Fruit fly (Drosophila melanogaster) whole organism, embryonic: ENCODE measurements around the gene Kaz1-ORFB.
A peak's percentile ranks its signal among the peaks of the same experiment; 100 is the strongest.

Source experiments
- Bgb ChIP-seq: fragments of 200-800 bp; sonication (Bioruptor generic); IDR thresholded peaks from 2 replicates; pipeline ENCODE4 v1.3.6; 2022; ENCODE audit warnings: missing biosample characterization, missing genetic modification characterization; ENCODE audit not compliant: partially characterized antibody
- BtbVII ChIP-seq: fragments of 200-800 bp; sonication (Bioruptor generic); optimal IDR thresholded peaks from 3 replicates; lab custom pipeline; 2017; ENCODE audit warnings: missing biosample characterization, mild to moderate bottlenecking, missing genetic modification characterization
- CG10979 ChIP-seq: fragments of 200-800 bp; sonication (Bioruptor generic); optimal IDR thresholded peaks from 2 replicates; lab custom pipeline; 2018; ENCODE audit warnings: missing biosample characterization, mild to moderate bottlenecking, missing genetic modification characterization, moderate library complexity
- CG12071 ChIP-seq: fragments of 200-800 bp; sonication (Bioruptor generic); optimal IDR thresholded peaks from 3 replicates; lab custom pipeline; 2018; ENCODE audit warnings: missing biosample characterization, mild to moderate bottlenecking, missing genetic modification characterization
- CG1233 ChIP-seq: fragments of 200-800 bp; sonication (Bioruptor generic); optimal IDR thresholded peaks from 4 replicates; lab custom pipeline; 2018; ENCODE audit warnings: missing biosample characterization, mild to moderate bottlenecking, missing genetic modification characterization
- CG12659 ChIP-seq: fragments of 200-800 bp; sonication (Bioruptor generic); optimal IDR thresholded peaks from 3 replicates; lab custom pipeline; 2017; ENCODE audit warnings: mild to moderate bottlenecking, missing biosample characterization, missing genetic modification reagents, missing genetic modification characterization
- CG13123 ChIP-seq: fragments of 200-800 bp; sonication (Bioruptor generic); optimal IDR thresholded peaks from 2 replicates; lab custom pipeline; 2016; ENCODE audit warnings: missing biosample characterization, missing genetic modification characterization
- CG14441 ChIP-seq: fragments of 200-800 bp; sonication (Bioruptor generic); IDR thresholded peaks from 2 replicates; pipeline ENCODE4 v1.3.6; 2022; ENCODE audit warnings: missing biosample characterization, missing genetic modification characterization
- CG15269 ChIP-seq: fragments of 200-800 bp; sonication (Bioruptor generic); optimal IDR thresholded peaks from 2 replicates; lab custom pipeline; 2018; ENCODE audit warnings: missing biosample characterization, mild to moderate bottlenecking, missing genetic modification characterization, moderate library complexity
- CG16779 ChIP-seq: fragments of 200-800 bp; sonication (Bioruptor generic); IDR thresholded peaks from 2 replicates; pipeline ENCODE4 v1.3.6; 2022; ENCODE audit warnings: missing biosample characterization, missing genetic modification characterization
- CG16815 ChIP-seq: fragments of 200-800 bp; sonication (Bioruptor generic); optimal IDR thresholded peaks from 3 replicates; lab custom pipeline; 2017; ENCODE audit warnings: missing biosample characterization, mild to moderate bottlenecking, missing genetic modification characterization
- CG17328 ChIP-seq: fragments of 200-800 bp; sonication (Bioruptor generic); IDR thresholded peaks from 2 replicates; pipeline ENCODE4 v1.3.6; 2022; ENCODE audit warnings: missing biosample characterization, missing genetic modification characterization
- CG17612 ChIP-seq: fragments of 200-800 bp; sonication (Bioruptor generic); IDR thresholded peaks from 2 replicates; pipeline ENCODE4 v1.3.6; 2022; ENCODE audit warnings: missing biosample characterization, missing genetic modification characterization
- CG2129 ChIP-seq: fragments of 200-800 bp; sonication (Bioruptor generic); IDR thresholded peaks from 2 replicates; pipeline ENCODE4 v1.3.6; 2022; ENCODE audit warnings: missing biosample characterization, missing genetic modification characterization; ENCODE audit not compliant: partially characterized antibody
- CG32532 ChIP-seq: fragments of 200-800 bp; sonication (Bioruptor generic); IDR thresholded peaks from 2 replicates; pipeline ENCODE4 v1.3.6; 2022; ENCODE audit warnings: missing biosample characterization, missing genetic modification characterization
- CG3847 ChIP-seq: fragments of 200-800 bp; sonication (Bioruptor generic); IDR thresholded peaks from 2 replicates; pipeline ENCODE4 v1.3.6; 2022; ENCODE audit warnings: missing biosample characterization, missing genetic modification characterization
- CG3995 ChIP-seq: fragments of 200-800 bp; sonication (Bioruptor generic); optimal IDR thresholded peaks from 3 replicates; lab custom pipeline; 2016; ENCODE audit warnings: missing biosample characterization, missing genetic modification characterization
- CG4404 ChIP-seq: fragments of 200-800 bp; sonication (Bioruptor generic); IDR thresholded peaks from 2 replicates; pipeline ENCODE4 v1.3.6; 2022; ENCODE audit warnings: missing biosample characterization, missing genetic modification characterization
- CG4820 ChIP-seq: fragments of 200-800 bp; sonication (Bioruptor generic); optimal IDR thresholded peaks from 3 replicates; lab custom pipeline; 2016; ENCODE audit warnings: missing biosample characterization, missing genetic modification characterization
- CG6654 ChIP-seq: fragments of 200-800 bp; sonication (Bioruptor generic); optimal IDR thresholded peaks from 2 replicates; lab custom pipeline; 2017; ENCODE audit warnings: missing biosample characterization, mild to moderate bottlenecking, missing genetic modification characterization
- D19A ChIP-seq: fragments of 200-800 bp; optimal IDR thresholded peaks from 3 replicates; lab custom pipeline; 2019; ENCODE audit warnings: missing biosample characterization, mild to moderate bottlenecking, missing genetic modification characterization, moderate library complexity
- Dip3 ChIP-seq: fragments of 200-800 bp; sonication (Bioruptor generic); optimal IDR thresholded peaks from 3 replicates; lab custom pipeline; 2016; ENCODE audit warnings: missing biosample characterization, missing genetic modification characterization
- Doc3 ChIP-seq: fragments of 200-800 bp; sonication (Bioruptor generic); IDR thresholded peaks from 3 replicates; pipeline ENCODE4 v1.3.6; 2022; ENCODE audit warnings: missing biosample characterization, missing genetic modification characterization; ENCODE audit not compliant: partially characterized antibody
- Dp ChIP-seq: fragments of 200-800 bp; sonication (Bioruptor generic); optimal IDR thresholded peaks from 2 replicates; lab custom pipeline; 2018; ENCODE audit warnings: missing biosample characterization, mild to moderate bottlenecking, missing genetic modification characterization, moderate library complexity
- E2f1 ChIP-seq: fragments of 200-800 bp; sonication (Bioruptor generic); IDR thresholded peaks from 2 replicates; pipeline ENCODE4 v1.3.6; 2022; ENCODE audit warnings: missing biosample characterization, missing genetic modification characterization
- Gsc ChIP-seq: fragments of 200-800 bp; sonication (Bioruptor generic); IDR thresholded peaks from 2 replicates; pipeline ENCODE4 v1.3.6; 2022; ENCODE audit warnings: missing biosample characterization, missing genetic modification characterization
- Jarid2 ChIP-seq: fragments of 200-800 bp; sonication (Bioruptor generic); optimal IDR thresholded peaks from 3 replicates; lab custom pipeline; 2017; ENCODE audit warnings: mild to moderate bottlenecking, missing biosample characterization, missing genetic modification reagents, missing genetic modification characterization
- Pdp1 ChIP-seq, 2 experiments: fragments of 200-800 bp; sonication (Bioruptor generic); optimal IDR thresholded peaks; 3 replicates each; lab custom pipeline; 2016; ENCODE audit warnings: missing biosample characterization in 2 of 2, missing genetic modification characterization in 2 of 2, mild to moderate bottlenecking in 1 of 2, moderate library complexity in 1 of 2
- Sin3A ChIP-seq: fragments of >200 bp; optimal IDR thresholded peaks from 2 replicates; lab custom pipeline; 2018
- Sox100B ChIP-seq: fragments of 200-800 bp; sonication (Bioruptor generic); optimal IDR thresholded peaks from 3 replicates; lab custom pipeline; 2018; ENCODE audit warnings: missing biosample characterization, mild to moderate bottlenecking, missing genetic modification characterization
- TFAM ChIP-seq: fragments of 200-800 bp; sonication (Bioruptor generic); optimal IDR thresholded peaks from 2 replicates; lab custom pipeline; 2017; ENCODE audit warnings: missing biosample characterization, missing genetic modification characterization, inconsistent platforms
- Xrp1 ChIP-seq: fragments of 200-800 bp; sonication (Bioruptor generic); IDR thresholded peaks from 2 replicates; pipeline ENCODE4 v1.3.6; 2022; ENCODE audit warnings: missing biosample characterization, missing genetic modification characterization
- aop ChIP-seq: fragments of 200-800 bp; sonication (Bioruptor generic); IDR thresholded peaks from 2 replicates; pipeline ENCODE4 v1.3.6; 2022; ENCODE audit warnings: missing biosample characterization, missing genetic modification characterization
- ap ChIP-seq: fragments of 200-800 bp; sonication (Bioruptor generic); IDR thresholded peaks from 2 replicates; pipeline ENCODE4 v1.3.6; 2022; ENCODE audit warnings: missing biosample characterization, missing genetic modification characterization
- bbx ChIP-seq: fragments of 200-800 bp; sonication (Bioruptor generic); IDR thresholded peaks from 2 replicates; pipeline ENCODE4 v1.3.6; 2022; ENCODE audit warnings: missing biosample characterization, missing genetic modification characterization; ENCODE audit not compliant: partially characterized antibody
- bowl ChIP-seq: fragments of 200-800 bp; sonication (Bioruptor generic); IDR thresholded peaks from 2 replicates; pipeline ENCODE4 v1.3.6; 2022; ENCODE audit warnings: missing biosample characterization, missing genetic modification characterization
- bsh ChIP-seq, 2 experiments: fragments of 200-800 bp; sonication (Bioruptor generic); optimal IDR thresholded peaks; 2 replicates each; lab custom pipeline; 2017 to 2018; ENCODE audit warnings: mild to moderate bottlenecking in 2 of 2, missing biosample characterization in 2 of 2, missing genetic modification characterization in 2 of 2, moderate library complexity in 1 of 2
- cato ChIP-seq: fragments of 200-800 bp; sonication (Bioruptor generic); optimal IDR thresholded peaks from 2 replicates; lab custom pipeline; 2016; ENCODE audit warnings: missing biosample characterization, missing genetic modification characterization, borderline replicate concordance
- corto ChIP-seq: fragments of 200-800 bp; sonication (Bioruptor generic); optimal IDR thresholded peaks from 2 replicates; lab custom pipeline; 2016; ENCODE audit warnings: missing biosample characterization, mild to moderate bottlenecking, missing genetic modification characterization, moderate library complexity
- mld ChIP-seq: fragments of 200-800 bp; sonication (Bioruptor generic); IDR thresholded peaks from 3 replicates; pipeline ENCODE4 v1.3.6; 2022; ENCODE audit warnings: missing biosample characterization, missing genetic modification characterization; ENCODE audit not compliant: partially characterized antibody
- nerfin-2 ChIP-seq: fragments of 200-800 bp; sonication (Bioruptor generic); IDR thresholded peaks from 2 replicates; pipeline ENCODE4 v1.3.6; 2022; ENCODE audit warnings: missing biosample characterization, missing genetic modification characterization; ENCODE audit not compliant: partially characterized antibody
- pan ChIP-seq, 4 experiments: fragments of >200 bp in 3 of 4; fragments of 200-800 bp in 1 of 4; sonication (Bioruptor generic) in 1 of 4; optimal IDR thresholded peaks in 3 of 4; IDR thresholded peaks in 1 of 4; 2 replicates each; pipeline versions ENCODE4 v1.3.6 to Lab custom; 2017 to 2022; ENCODE audit warnings: missing biosample characterization in 2 of 4, missing genetic modification characterization in 2 of 4, mixed read lengths in 1 of 4
- phol ChIP-seq: fragments of 200-800 bp; sonication (Bioruptor generic); optimal IDR thresholded peaks from 3 replicates; lab custom pipeline; 2018; ENCODE audit warnings: missing biosample characterization, mild to moderate bottlenecking, missing genetic modification characterization, moderate library complexity
- sob ChIP-seq: fragments of 200-800 bp; sonication (Bioruptor generic); IDR thresholded peaks from 2 replicates; pipeline ENCODE4 v1.3.6; 2022; ENCODE audit warnings: missing biosample characterization, missing genetic modification characterization
- sug ChIP-seq: fragments of 200-800 bp; optimal IDR thresholded peaks from 2 replicates; lab custom pipeline; 2019; ENCODE audit warnings: missing biosample characterization, mild to moderate bottlenecking, missing genetic modification characterization, moderate library complexity
- trem ChIP-seq: fragments of 200-800 bp; optimal IDR thresholded peaks from 3 replicates; lab custom pipeline; 2019; ENCODE audit warnings: missing biosample characterization, mild to moderate bottlenecking, missing genetic modification characterization, moderate library complexity
- zf30C ChIP-seq: fragments of 200-800 bp; sonication (Bioruptor generic); optimal IDR thresholded peaks from 3 replicates; lab custom pipeline; 2018; ENCODE audit warnings: missing biosample characterization, mild to moderate bottlenecking, missing genetic modification characterization

Gene Kaz1-ORFB

DNA sequence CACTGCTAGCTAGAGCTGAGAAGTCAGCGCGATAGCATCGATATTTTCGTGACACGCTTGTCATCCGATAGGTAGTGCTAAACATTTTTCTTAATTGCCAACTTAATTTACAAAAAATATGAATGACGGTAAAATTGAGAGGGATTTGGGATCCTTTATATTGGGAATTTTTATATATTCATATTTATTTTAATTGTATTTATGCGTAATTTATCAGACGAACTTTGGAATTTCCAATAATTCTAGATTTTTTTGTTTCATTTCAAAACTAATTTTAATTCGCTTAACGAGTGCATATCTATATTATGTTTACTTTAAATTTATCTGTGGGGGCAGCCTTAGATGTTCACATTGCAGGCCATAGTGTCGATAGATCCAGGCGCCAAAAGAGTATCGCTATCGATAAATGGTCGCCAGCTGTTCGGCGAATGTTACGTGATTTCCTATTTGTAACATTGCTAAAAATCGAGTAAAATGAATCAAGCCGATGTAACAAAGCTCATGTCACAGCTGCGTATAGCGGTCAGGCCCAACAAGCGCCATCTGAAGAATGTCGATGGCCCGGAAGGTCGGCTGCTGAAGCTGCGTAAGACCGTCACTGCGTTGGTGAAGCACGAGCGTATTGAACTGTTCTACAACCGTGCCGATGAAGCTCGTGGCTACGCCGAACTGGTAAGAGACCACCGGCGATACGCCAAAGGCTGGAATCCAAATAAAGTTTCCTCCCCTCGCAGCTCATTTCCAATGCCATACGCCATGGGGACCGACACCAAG, 48.1 kb downstream of the Kaz1-ORFB start, which contains the start of the genes Tudor-SN and mRpL17 (continued):
- TF ChIP-seq ap (GFP tag; lab: Robert Waterston, UW) (no peak), CG4404 (GFP tag; lab: Robert Waterston, UW) (peak; percentile 14; the same call in 1 of the 2 replicates), sug (tag; lab: Kevin White, UChicago) (peak; percentile 41), Sox100B (GFP tag; lab: Kevin White, UChicago) (peak; percentile 64), CG3847 (GFP tag; lab: Robert Waterston, UW) (peak; percentile 59), Gsc (GFP tag; lab: Robert Waterston, UW) (no peak), CG17612 (GFP tag; lab: Robert Waterston, UW) (no peak), Sin3A (lab: Kevin White, UChicago) (peak; percentile 68), bbx (GFP tag; lab: Robert Waterston, UW) (peak; percentile 99), CG32532 (peak; percentile 40; the same call in 1 of the 2 replicates), bsh (GFP tag; optimal IDR thresholded peaks at IDR 0.05; lab: Kevin White, UChicago) (peak in 1 of 2 experiments; percentile 11), sob (GFP tag; lab: Robert Waterston, UW) (peak; percentile 48; the same call in 1 of the 2 replicates), CG16779 (0 out of 2 replicates have a peak, but pooled peaks have one; percentile 33), Pdp1 (GFP tag; optimal IDR thresholded peaks at IDR 0.05; lab: Kevin White, UChicago) (peak in 1 of 2 experiments; percentile 98), BtbVII (GFP tag; lab: Kevin White, UChicago) (peak; percentile 14), trem (tag; lab: Kevin White, UChicago) (peak; percentile 98), Xrp1 (GFP tag; lab: Robert Waterston, UW) (no peak; the same call in 1 of the 2 replicates), corto (peak; percentile 70), CG17328 (0 out of 2 replicates have a peak, but pooled peaks have one; percentile 27), Bgb (GFP tag; lab: Robert Waterston, UW) (peak; percentile 98), CG12659 (GFP tag; lab: Kevin White, UChicago) (peak; percentile 61), Doc3 (GFP tag; lab: Robert Waterston, UW) (peak; percentile 84), TFAM (GFP tag; lab: Kevin White, UChicago) (no peak), CG3995 (GFP tag; lab: Kevin White, UChicago) (peak; percentile 22), CG15269 (tag; lab: Kevin White, UChicago) (peak; percentile 40), CG1233 (GFP tag; lab: Kevin White, UChicago) (no peak), Dp (peak; percentile 53), CG16815 (GFP tag; lab: Kevin White, UChicago) (peak; percentile 8), zf30C (no peak), CG12071 (no peak), Dip3 (peak; percentile 39), Jarid2 (no peak), phol (peak; percentile 67), mld (GFP tag; lab: Robert Waterston, UW) (peak; percentile 95), cato (GFP tag; lab: Kevin White, UChicago) (peak; percentile 15), CG4820 (peak; percentile 21), CG13123 (peak; percentile 52), aop (GFP tag; lab: Robert Waterston, UW) (no peak), bowl (no peak), nerfin-2 (GFP tag; lab: Robert Waterston, UW) (peak; percentile 93), CG6654 (GFP tag; lab: Kevin White, UChicago) (no peak), CG14441 (GFP tag; lab: Robert Waterston, UW) (no peak), CG10979 (tag; lab: Kevin White, UChicago) (peak; percentile 23), CG2129 (GFP tag; lab: Robert Waterston, UW) (peak; percentile 73), E2f1 (GFP tag; lab: Robert Waterston, UW) (no peak), pan (optimal IDR thresholded peaks at IDR 0.05; lab: Kevin White, UChicago) (no peak), pan (GFP tag; optimal IDR thresholded peaks at IDR 0.05 in 1 of 2, IDR thresholded peaks at IDR 0.05 in 1 of 2) (peak in 1 of 2 experiments; percentile 27), D19A (tag; lab: Kevin White, UChicago) (peak; percentile 38)
